Worm (Caenorhabditis elegans) whole organism, young adult: ENCODE measurements around the gene ndua-12.
A peak's percentile ranks its signal among the peaks of the same experiment; 100 is the strongest.
"Not testable (repeated sequence)": the region's sequence is repeated elsewhere in the genome, so short reads cannot be mapped to it uniquely, and the experiment has no call there.

Source experiments
- B0019.2 ChIP-seq: fragments of 200-800 bp; sonication (Bioruptor generic); conservative IDR thresholded peaks from 2 replicates; pipeline ENCODE4 v1.3.6; 2022; ENCODE audit warnings: missing genetic modification reagents, missing genetic modification characterization, missing compliant biosample characterization
- B0035.1 ChIP-seq: sonication (generic microtip); optimal IDR thresholded peaks from 2 replicates; lab custom pipeline; 2016; ENCODE audit warnings: missing genetic modification characterization, mild to moderate bottlenecking, missing compliant biosample characterization, missing genotype, missing genetic modification reagents
- B0261.1 ChIP-seq: sonication (generic microtip); optimal IDR thresholded peaks from 2 replicates; lab custom pipeline; 2016; ENCODE audit warnings: mild to moderate bottlenecking, missing genetic modification characterization, moderate library complexity, missing compliant biosample characterization
- F23B12.7 ChIP-seq: sonication (generic microtip); optimal IDR thresholded peaks from 2 replicates; lab custom pipeline; 2017; ENCODE audit warnings: missing genetic modification characterization, mild to moderate bottlenecking, missing compliant biosample characterization, antibody characterized with exemption, moderate library complexity; ENCODE audit not compliant: insufficient read depth
- F33H1.4 ChIP-seq: fragments of 200-800 bp; sonication (Bioruptor generic); IDR thresholded peaks from 2 replicates; pipeline ENCODE4 v1.3.6; 2022; ENCODE audit warnings: missing genetic modification reagents, missing genetic modification characterization, missing compliant biosample characterization
- F49E8.2 ChIP-seq: sonication (generic microtip); optimal IDR thresholded peaks from 3 replicates; lab custom pipeline; 2017; ENCODE audit warnings: missing genetic modification characterization, mild to moderate bottlenecking, missing compliant biosample characterization, antibody characterized with exemption, moderate library complexity; ENCODE audit not compliant: insufficient read depth
- F52B5.7 ChIP-seq: sonication (generic microtip); optimal IDR thresholded peaks from 2 replicates; lab custom pipeline; 2016; ENCODE audit warnings: mild to moderate bottlenecking, missing genetic modification characterization, missing compliant biosample characterization
- T07F8.4 ChIP-seq: sonication (generic microtip); optimal IDR thresholded peaks from 2 replicates; lab custom pipeline; 2016; ENCODE audit warnings: mild to moderate bottlenecking, missing genetic modification characterization, moderate library complexity, missing compliant biosample characterization
- Y53F4B.3 ChIP-seq: fragments of 200-800 bp; sonication (Bioruptor generic); IDR thresholded peaks from 2 replicates; pipeline ENCODE4 v1.3.6; 2022; ENCODE audit warnings: missing genetic modification reagents, missing genetic modification characterization, missing compliant biosample characterization
- Y56A3A.18 ChIP-seq: fragments of 200-800 bp; sonication (Bioruptor generic); IDR thresholded peaks from 2 replicates; pipeline ENCODE4 v1.3.6; 2022; ENCODE audit warnings: missing genetic modification reagents, missing genetic modification characterization, missing compliant biosample characterization
- akir-1 ChIP-seq: fragments of 200-800 bp; sonication (Bioruptor generic); optimal IDR thresholded peaks from 2 replicates; lab custom pipeline; 2018; ENCODE audit warnings: mild to moderate bottlenecking, missing genetic modification characterization, moderate library complexity, missing compliant biosample characterization
- aptf-2 ChIP-seq: fragments of 200-800 bp; sonication (Bioruptor generic); conservative IDR thresholded peaks from 2 replicates; pipeline ENCODE4 v1.3.6; 2022; ENCODE audit warnings: missing genetic modification reagents, missing genetic modification characterization, missing compliant biosample characterization
- aptf-3 ChIP-seq: fragments of 200-800 bp; sonication (Bioruptor generic); IDR thresholded peaks from 2 replicates; pipeline ENCODE4 v1.3.6; 2022; ENCODE audit warnings: missing genetic modification characterization, missing compliant biosample characterization
- atf-7 ChIP-seq: sonication (generic microtip); optimal IDR thresholded peaks from 2 replicates; lab custom pipeline; 2017; ENCODE audit warnings: mild to moderate bottlenecking, missing genetic modification characterization, missing compliant biosample characterization
- athp-1 ChIP-seq: sonication (generic microtip); optimal IDR thresholded peaks from 2 replicates; lab custom pipeline; 2017; ENCODE audit warnings: mild to moderate bottlenecking, missing genetic modification characterization, missing compliant biosample characterization
- bed-2 ChIP-seq: fragments of 200-800 bp; sonication (Bioruptor generic); IDR thresholded peaks from 2 replicates; pipeline ENCODE4 v1.3.6; 2022; ENCODE audit warnings: missing genetic modification reagents, missing genetic modification characterization, missing compliant biosample characterization
- ccch-3 ChIP-seq: fragments of 200-800 bp; sonication (Bioruptor generic); optimal IDR thresholded peaks from 2 replicates; lab custom pipeline; 2018; ENCODE audit warnings: mild to moderate bottlenecking, missing genetic modification characterization, missing compliant biosample characterization
- cebp-1 ChIP-seq, 2 experiments: fragments of 200-800 bp in 1 of 2; sonication (Bioruptor generic) in 1 of 2; sonication (generic microtip) in 1 of 2; IDR thresholded peaks in 1 of 2; optimal IDR thresholded peaks in 1 of 2; 2 replicates each; pipeline versions ENCODE4 v1.3.6 to Lab custom; 2017 to 2022; ENCODE audit warnings: missing compliant biosample characterization in 2 of 2, missing genetic modification characterization in 2 of 2, mild to moderate bottlenecking in 1 of 2, missing genetic modification reagents in 1 of 2, moderate library complexity in 1 of 2
- ceh-100 ChIP-seq: fragments of 200-800 bp; sonication (Bioruptor generic); IDR thresholded peaks from 2 replicates; pipeline ENCODE4 v1.3.6; 2022; ENCODE audit warnings: missing genetic modification reagents, missing genetic modification characterization, missing compliant biosample characterization
- ceh-27 ChIP-seq: fragments of 200-800 bp; sonication (Bioruptor generic); optimal IDR thresholded peaks from 2 replicates; lab custom pipeline; 2018; ENCODE audit warnings: mild to moderate bottlenecking, missing genetic modification characterization, moderate library complexity, missing compliant biosample characterization
- ceh-58 ChIP-seq: fragments of 200-800 bp; sonication (Bioruptor generic); IDR thresholded peaks from 2 replicates; pipeline ENCODE4 v1.3.6; 2022; ENCODE audit warnings: missing genetic modification characterization, missing compliant biosample characterization
- die-1 ChIP-seq: sonication (generic microtip); optimal IDR thresholded peaks from 2 replicates; lab custom pipeline; 2016; ENCODE audit warnings: missing genotype, mild to moderate bottlenecking, missing genetic modification characterization, missing compliant biosample characterization
- dpff-1 ChIP-seq: sonication (generic microtip); optimal IDR thresholded peaks from 2 replicates; lab custom pipeline; 2017; ENCODE audit warnings: mild to moderate bottlenecking, missing genetic modification characterization, missing compliant biosample characterization
- hmg-1.2 ChIP-seq: fragments of 200-800 bp; sonication (Bioruptor generic); IDR thresholded peaks from 2 replicates; pipeline ENCODE4 v1.3.6; 2022; ENCODE audit warnings: missing genetic modification reagents, missing genetic modification characterization, missing compliant biosample characterization
- hrde-1 ChIP-seq: sonication (generic microtip); optimal IDR thresholded peaks from 2 replicates; lab custom pipeline; 2016; ENCODE audit warnings: missing genetic modification characterization, mild to moderate bottlenecking, missing compliant biosample characterization, moderate library complexity, missing genotype, missing genetic modification reagents, borderline replicate concordance
- lin-54 ChIP-seq: fragments of 200-800 bp; sonication (Bioruptor generic); optimal IDR thresholded peaks from 2 replicates; lab custom pipeline; 2018; ENCODE audit warnings: mild to moderate bottlenecking, missing genetic modification characterization, missing compliant biosample characterization
- lir-1 ChIP-seq: fragments of 200-800 bp; sonication (Bioruptor generic); conservative IDR thresholded peaks from 2 replicates; pipeline ENCODE4 v1.3.6; 2022; ENCODE audit warnings: missing genetic modification reagents, missing genetic modification characterization, missing compliant biosample characterization
- lsy-27 ChIP-seq: sonication (generic microtip); optimal IDR thresholded peaks from 2 replicates; lab custom pipeline; 2017; ENCODE audit warnings: missing genetic modification characterization, mild to moderate bottlenecking, missing compliant biosample characterization, antibody characterized with exemption, missing genotype, borderline replicate concordance; ENCODE audit not compliant: insufficient read depth
- madf-3 ChIP-seq: fragments of 200-800 bp; sonication (Bioruptor generic); IDR thresholded peaks from 2 replicates; pipeline ENCODE4 v1.3.6; 2022; ENCODE audit warnings: missing genetic modification reagents, missing genetic modification characterization, missing compliant biosample characterization
- madf-6 ChIP-seq: fragments of 200-800 bp; sonication (Bioruptor generic); IDR thresholded peaks from 2 replicates; pipeline ENCODE4 v1.3.6; 2022; ENCODE audit warnings: missing genetic modification reagents, missing genetic modification characterization, missing compliant biosample characterization
- mcd-1 ChIP-seq: fragments of 200-800 bp; sonication (Bioruptor generic); IDR thresholded peaks from 2 replicates; pipeline ENCODE4 v1.3.6; 2022; ENCODE audit warnings: missing genetic modification reagents, missing genetic modification characterization, missing compliant biosample characterization
- nfyb-1 ChIP-seq: fragments of 200-800 bp; sonication (Bioruptor generic); IDR thresholded peaks from 2 replicates; pipeline ENCODE4 v1.3.6; 2022; ENCODE audit warnings: missing genetic modification reagents, missing genetic modification characterization, missing compliant biosample characterization
- pbrm-1 ChIP-seq: fragments of 200-800 bp; sonication (Bioruptor generic); IDR thresholded peaks from 2 replicates; pipeline ENCODE4 v1.3.6; 2022; ENCODE audit warnings: missing genetic modification reagents, missing genetic modification characterization, missing compliant biosample characterization
- snpc-4 ChIP-seq, 5 experiments: fragments of 150-350 bp in 1 of 5; sonication (generic microtip) in 4 of 5; optimal IDR thresholded peaks; 2 replicates each; lab custom pipeline; 2014 to 2018; ENCODE audit warnings: missing genetic modification characterization in 5 of 5, missing biosample characterization in 3 of 5, antibody characterized with exemption in 2 of 5, mild to moderate bottlenecking in 2 of 5, missing compliant biosample characterization in 2 of 5, missing genotype in 2 of 5, moderate library complexity in 2 of 5, missing genetic modification reagents in 1 of 5
- somi-1 ChIP-seq: fragments of 200-800 bp; sonication (Bioruptor generic); optimal IDR thresholded peaks from 2 replicates; lab custom pipeline; 2018; ENCODE audit warnings: mild to moderate bottlenecking, missing genetic modification characterization, missing compliant biosample characterization
- tbx-9 ChIP-seq: sonication (generic microtip); optimal IDR thresholded peaks from 2 replicates; lab custom pipeline; 2016; ENCODE audit warnings: borderline replicate concordance, missing genetic modification characterization, inconsistent platforms, missing compliant biosample characterization
- tlf-1 ChIP-seq: fragments of 200-800 bp; sonication (Bioruptor generic); optimal IDR thresholded peaks from 2 replicates; lab custom pipeline; 2018; ENCODE audit warnings: mild to moderate bottlenecking, missing genetic modification characterization, missing compliant biosample characterization
- ztf-22 ChIP-seq: fragments of 200-800 bp; sonication (Bioruptor generic); optimal IDR thresholded peaks from 2 replicates; lab custom pipeline; 2018; ENCODE audit warnings: mild to moderate bottlenecking, missing genetic modification characterization, moderate library complexity, missing compliant biosample characterization
- ztf-25 ChIP-seq: fragments of 200-800 bp; sonication (Bioruptor generic); IDR thresholded peaks from 2 replicates; pipeline ENCODE4 v1.3.6; 2022; ENCODE audit warnings: missing genetic modification reagents, missing genetic modification characterization, missing compliant biosample characterization
- ztf-26 ChIP-seq: sonication (generic microtip); optimal IDR thresholded peaks from 2 replicates; lab custom pipeline; 2017; ENCODE audit warnings: missing genetic modification characterization, missing compliant biosample characterization
- ztf-3 ChIP-seq: fragments of 200-800 bp; sonication (Bioruptor generic); optimal IDR thresholded peaks from 2 replicates; lab custom pipeline; 2018; ENCODE audit warnings: mild to moderate bottlenecking, missing genetic modification characterization, missing compliant biosample characterization
- ztf-6 ChIP-seq: fragments of 200-800 bp; sonication (Bioruptor generic); IDR thresholded peaks from 2 replicates; pipeline ENCODE4 v1.3.6; 2022; ENCODE audit warnings: missing genetic modification reagents, missing genetic modification characterization, missing compliant biosample characterization

Gene ndua-12

ce11 chrIV:2725784-2726183 is 6.2 kb upstream of the ndua-12 start, which contains the start of gene ubxn-2 (continued):
- TF ChIP-seq tlf-1 (peak; percentile 56), nfyb-1 (GFP tag; lab: Robert Waterston, UW) (peak; percentile 83), ztf-22 (GFP tag; lab: Kevin White, UChicago) (no peak), lsy-27 (tag; lab: Kevin White, UChicago) (no peak), madf-3 (GFP tag; lab: Robert Waterston, UW) (0 out of 2 replicates have a peak, but pooled peaks have one; percentile 60), ceh-58 (GFP tag; lab: Robert Waterston, UW) (no peak), ztf-6 (GFP tag; lab: Robert Waterston, UW) (no peak), T07F8.4 (tag; lab: Kevin White, UChicago) (no peak), dpff-1 (tag; lab: Kevin White, UChicago) (no peak), B0261.1 (no peak), somi-1 (GFP tag; lab: Kevin White, UChicago) (no peak), cebp-1 (GFP tag; IDR thresholded peaks at IDR 0.05; lab: Robert Waterston, UW) (no peak), cebp-1 (tag; optimal IDR thresholded peaks at IDR 0.05; lab: Kevin White, UChicago) (peak; percentile 78), B0035.1 (tag; lab: Kevin White, UChicago) (no peak), pbrm-1 (GFP tag; lab: Robert Waterston, UW) (peak; percentile 76), athp-1 (tag; lab: Kevin White, UChicago) (no peak), snpc-4 (GFP tag; optimal IDR thresholded peaks at IDR 0.05; lab: Kevin White, UChicago) (no peak), snpc-4 (tag; optimal IDR thresholded peaks at IDR 0.05; lab: Kevin White, UChicago) (peak in 2 of 4 experiments; percentile 34 to 49), bed-2 (no peak), F49E8.2 (tag; lab: Kevin White, UChicago) (no peak), ztf-26 (peak; percentile 70), hmg-1.2 (GFP tag; lab: Robert Waterston, UW) (peak; percentile 51), madf-6 (peak; percentile 62)

ce11 chrIV:2716474-2716873 is 3.2 kb downstream of the ndua-12 start, which contains the start of gene Y94H6A.7:
Y94H6A.7 (minus strand) TSS chrIV:2716574.
- TF ChIP-seq hmg-1.2 (GFP tag; lab: Robert Waterston, UW); Y56A3A.18; ztf-26: not testable (repeated sequence)

ce11 chrIV:2712935-2713334 is 6.7 kb downstream of the ndua-12 start, which contains the start of gene Y94H6A.12:
Y94H6A.12 (minus strand) TSS chrIV:2713035.
- TF ChIP-seq Y53F4B.3 (GFP tag; lab: Robert Waterston, UW), result no peak
- no peak for TF ChIP-seq F52B5.7
- TF ChIP-seq tlf-1, result no peak
- TF ChIP-seq F23B12.7 (tag; lab: Kevin White, UChicago), result no peak
- no peak for TF ChIP-seq atf-7 (tag; lab: Kevin White, UChicago)
- TF ChIP-seq hrde-1 (tag; lab: Kevin White, UChicago), result no peak
- no peak for TF ChIP-seq akir-1
- no peak for TF ChIP-seq ztf-3
- no peak for TF ChIP-seq ceh-100 (GFP tag; lab: Robert Waterston, UW)

- no peak for TF ChIP-seq pbrm-1 (GFP tag; lab: Robert Waterston, UW)
- TF ChIP-seq lir-1 (GFP tag; lab: Robert Waterston, UW), result no peak
- peak; percentile 2 for TF ChIP-seq lin-54 (GFP tag; lab: Kevin White, UChicago)
- no peak for TF ChIP-seq ztf-25 (GFP tag; lab: Robert Waterston, UW)
- peak; percentile 68 for TF ChIP-seq mcd-1 (GFP tag; lab: Robert Waterston, UW)
- no peak for TF ChIP-seq F33H1.4
- no peak for TF ChIP-seq tbx-9 (tag; lab: Kevin White, UChicago)
- no peak for TF ChIP-seq aptf-3 (GFP tag; lab: Robert Waterston, UW)
- no peak for TF ChIP-seq die-1 (tag; lab: Kevin White, UChicago)
- no peak for TF ChIP-seq ccch-3 (GFP tag; lab: Kevin White, UChicago)
- no peak for TF ChIP-seq ceh-27 (GFP tag; lab: Kevin White, UChicago)
- TF ChIP-seq B0019.2 (GFP tag; lab: Robert Waterston, UW), result no peak
- TF ChIP-seq B0261.1, result no peak
- no peak for TF ChIP-seq snpc-4 (GFP tag; optimal IDR thresholded peaks at IDR 0.05; lab: Kevin White, UChicago)
- peak in 1 of 4 experiments; percentile 5 for TF ChIP-seq snpc-4 (tag; optimal IDR thresholded peaks at IDR 0.05; lab: Kevin White, UChicago)
- TF ChIP-seq aptf-2, result no peak
Measured at ce11 chrIV:2711122-2711669, 8.4 kb downstream of the ndua-12 start.
